Worm (Caenorhabditis elegans) whole organism, young adult: ENCODE results near the gene srg-3.

Source experiments
- B0019.2 ChIP-seq: fragments of 200-800 bp; sonication (Bioruptor generic); conservative IDR thresholded peaks from 2 replicates; pipeline ENCODE4 v1.3.6; 2022; ENCODE audit warnings: missing genetic modification reagents, missing genetic modification characterization, missing compliant biosample characterization
- C06A6.2 ChIP-seq: fragments of 200-800 bp; sonication (Bioruptor generic); conservative IDR thresholded peaks from 2 replicates; pipeline ENCODE4 v1.3.6; 2022; ENCODE audit warnings: missing genetic modification characterization, missing compliant biosample characterization
- F10E7.11 ChIP-seq: sonication (generic microtip); optimal IDR thresholded peaks from 2 replicates; lab custom pipeline; 2017; ENCODE audit warnings: mild to moderate bottlenecking, missing genetic modification characterization, moderate library complexity, missing compliant biosample characterization
- F22D6.2 ChIP-seq: sonication (generic microtip); optimal IDR thresholded peaks from 2 replicates; lab custom pipeline; 2016; ENCODE audit warnings: mild to moderate bottlenecking, missing genetic modification characterization, missing compliant biosample characterization
- F23B12.7 ChIP-seq: sonication (generic microtip); optimal IDR thresholded peaks from 2 replicates; lab custom pipeline; 2017; ENCODE audit warnings: missing genetic modification characterization, mild to moderate bottlenecking, missing compliant biosample characterization, antibody characterized with exemption, moderate library complexity; ENCODE audit not compliant: insufficient read depth
- F37B4.10 ChIP-seq: fragments of 200-800 bp; sonication (Bioruptor generic); IDR thresholded peaks from 2 replicates; pipeline ENCODE4 v1.3.6; 2022; ENCODE audit warnings: missing genetic modification characterization, missing compliant biosample characterization
- F55B11.4 ChIP-seq: sonication (generic microtip); optimal IDR thresholded peaks from 2 replicates; lab custom pipeline; 2016; ENCODE audit warnings: missing compliant biosample characterization, missing genetic modification characterization, borderline replicate concordance; ENCODE audit not compliant: insufficient read depth
- F57C9.4 ChIP-seq: sonication (generic microtip); optimal IDR thresholded peaks from 2 replicates; lab custom pipeline; 2017; ENCODE audit warnings: mild to moderate bottlenecking, missing genetic modification characterization, missing compliant biosample characterization
- K11D2.4 ChIP-seq: fragments of 200-800 bp; sonication (Bioruptor generic); IDR thresholded peaks from 2 replicates; pipeline ENCODE4 v1.3.6; 2022; ENCODE audit warnings: missing genetic modification reagents, missing genetic modification characterization, missing compliant biosample characterization
- ZK185.1 ChIP-seq: sonication (generic microtip); optimal IDR thresholded peaks from 2 replicates; lab custom pipeline; 2016; ENCODE audit warnings: mild to moderate bottlenecking, missing genetic modification characterization, missing compliant biosample characterization; ENCODE audit not compliant: poor library complexity, severe bottlenecking
- aptf-2 ChIP-seq: fragments of 200-800 bp; sonication (Bioruptor generic); conservative IDR thresholded peaks from 2 replicates; pipeline ENCODE4 v1.3.6; 2022; ENCODE audit warnings: missing genetic modification reagents, missing genetic modification characterization, missing compliant biosample characterization
- atf-7 ChIP-seq: sonication (generic microtip); optimal IDR thresholded peaks from 2 replicates; lab custom pipeline; 2017; ENCODE audit warnings: mild to moderate bottlenecking, missing genetic modification characterization, missing compliant biosample characterization
- bed-1 ChIP-seq: fragments of 200-800 bp; sonication (Bioruptor generic); IDR thresholded peaks from 2 replicates; pipeline ENCODE4 v1.3.6; 2022; ENCODE audit warnings: missing genetic modification reagents, missing genetic modification characterization, missing compliant biosample characterization
- cebp-1 ChIP-seq, 2 experiments: fragments of 200-800 bp in 1 of 2; sonication (Bioruptor generic) in 1 of 2; sonication (generic microtip) in 1 of 2; IDR thresholded peaks in 1 of 2; optimal IDR thresholded peaks in 1 of 2; 2 replicates each; pipeline versions ENCODE4 v1.3.6 to Lab custom; 2017 to 2022; ENCODE audit warnings: missing compliant biosample characterization in 2 of 2, missing genetic modification characterization in 2 of 2, mild to moderate bottlenecking in 1 of 2, missing genetic modification reagents in 1 of 2, moderate library complexity in 1 of 2
- ceh-91 ChIP-seq: fragments of 200-800 bp; sonication (Bioruptor generic); IDR thresholded peaks from 2 replicates; pipeline ENCODE4 v1.3.6; 2022; ENCODE audit warnings: missing genetic modification reagents, missing genetic modification characterization, missing compliant biosample characterization
- dox-1 ChIP-seq: fragments of 200-800 bp; sonication (Bioruptor generic); IDR thresholded peaks from 2 replicates; pipeline ENCODE4 v1.3.6; 2022; ENCODE audit warnings: missing genetic modification reagents, missing genetic modification characterization, missing compliant biosample characterization
- dpl-1 ChIP-seq: fragments of 150-350 bp; optimal IDR thresholded peaks from 2 replicates; lab custom pipeline; 2014; ENCODE audit warnings: missing biosample characterization, missing genetic modification reagents, missing genetic modification characterization
- ets-4 ChIP-seq: fragments of 200-800 bp; sonication (Bioruptor generic); optimal IDR thresholded peaks from 2 replicates; lab custom pipeline; 2018; ENCODE audit warnings: mild to moderate bottlenecking, missing genetic modification characterization, missing compliant biosample characterization
- gei-17 ChIP-seq: fragments of 200-800 bp; sonication (Bioruptor generic); optimal IDR thresholded peaks from 2 replicates; lab custom pipeline; 2018; ENCODE audit warnings: mild to moderate bottlenecking, missing genetic modification characterization, missing compliant biosample characterization
- hlh-26 ChIP-seq: fragments of 200-800 bp; sonication (Bioruptor generic); conservative IDR thresholded peaks from 2 replicates; pipeline ENCODE4 v1.3.6; 2022; ENCODE audit warnings: missing genetic modification reagents, missing genetic modification characterization, missing compliant biosample characterization
- hmg-1.2 ChIP-seq: fragments of 200-800 bp; sonication (Bioruptor generic); IDR thresholded peaks from 2 replicates; pipeline ENCODE4 v1.3.6; 2022; ENCODE audit warnings: missing genetic modification reagents, missing genetic modification characterization, missing compliant biosample characterization
- hmg-20 ChIP-seq: fragments of 200-800 bp; sonication (Bioruptor generic); IDR thresholded peaks from 2 replicates; pipeline ENCODE4 v1.3.6; 2022; ENCODE audit warnings: missing genetic modification reagents, missing genetic modification characterization, missing compliant biosample characterization
- lin-26 ChIP-seq: fragments of 200-800 bp; sonication (Bioruptor generic); IDR thresholded peaks from 2 replicates; pipeline ENCODE4 v1.3.6; 2022; ENCODE audit warnings: missing genetic modification reagents, missing genetic modification characterization, missing compliant biosample characterization
- lin-35 ChIP-seq, 3 experiments: fragments of 150-350 bp in 2 of 3; sonication (generic microtip) in 1 of 3; optimal IDR thresholded peaks; 2 replicates each; lab custom pipeline; 2014 to 2018; ENCODE audit warnings: missing biosample characterization in 3 of 3, missing genetic modification characterization in 3 of 3, missing genetic modification reagents in 3 of 3
- lin-54 ChIP-seq: fragments of 200-800 bp; sonication (Bioruptor generic); optimal IDR thresholded peaks from 2 replicates; lab custom pipeline; 2018; ENCODE audit warnings: mild to moderate bottlenecking, missing genetic modification characterization, missing compliant biosample characterization
- madf-3 ChIP-seq: fragments of 200-800 bp; sonication (Bioruptor generic); IDR thresholded peaks from 2 replicates; pipeline ENCODE4 v1.3.6; 2022; ENCODE audit warnings: missing genetic modification reagents, missing genetic modification characterization, missing compliant biosample characterization
- mel-28 ChIP-seq: sonication (generic microtip); optimal IDR thresholded peaks from 2 replicates; lab custom pipeline; 2016; ENCODE audit warnings: borderline replicate concordance, mild to moderate bottlenecking, missing genetic modification characterization, missing compliant biosample characterization
- mes-4 ChIP-seq: sonication (generic microtip); optimal IDR thresholded peaks from 2 replicates; lab custom pipeline; 2016; ENCODE audit warnings: missing genotype, missing genetic modification characterization, missing compliant biosample characterization
- nfya-2 ChIP-seq: fragments of 200-800 bp; sonication (Bioruptor generic); IDR thresholded peaks from 2 replicates; pipeline ENCODE4 v1.3.6; 2022; ENCODE audit warnings: missing genetic modification reagents, missing genetic modification characterization, missing compliant biosample characterization
- nhr-27 ChIP-seq: fragments of 200-800 bp; sonication (Bioruptor generic); optimal IDR thresholded peaks from 2 replicates; lab custom pipeline; 2018; ENCODE audit warnings: mild to moderate bottlenecking, missing genetic modification characterization, moderate library complexity, missing compliant biosample characterization
- rcor-1 ChIP-seq: fragments of 200-800 bp; sonication (Bioruptor generic); IDR thresholded peaks from 2 replicates; pipeline ENCODE4 v1.3.6; 2022; ENCODE audit warnings: missing genetic modification reagents, missing genetic modification characterization, missing compliant biosample characterization
- rec-8 ChIP-seq, 2 experiments: sonication (generic microtip); optimal IDR thresholded peaks; 2 replicates each; lab custom pipeline; 2016; ENCODE audit warnings: mild to moderate bottlenecking in 2 of 2, missing genetic modification characterization in 2 of 2, missing genetic modification reagents in 2 of 2, missing genotype in 2 of 2, missing biosample characterization in 1 of 2, missing compliant biosample characterization in 1 of 2, moderate library complexity in 1 of 2
- snpc-1.3 ChIP-seq: sonication (generic microtip); optimal IDR thresholded peaks from 2 replicates; lab custom pipeline; 2017; ENCODE audit warnings: missing genetic modification characterization, mild to moderate bottlenecking, missing compliant biosample characterization, antibody characterized with exemption, moderate library complexity, missing genotype, missing genetic modification reagents; ENCODE audit not compliant: insufficient read depth
- somi-1 ChIP-seq: fragments of 200-800 bp; sonication (Bioruptor generic); optimal IDR thresholded peaks from 2 replicates; lab custom pipeline; 2018; ENCODE audit warnings: mild to moderate bottlenecking, missing genetic modification characterization, missing compliant biosample characterization
- unc-130 ChIP-seq: sonication (generic microtip); optimal IDR thresholded peaks from 2 replicates; lab custom pipeline; 2016; ENCODE audit warnings: missing genetic modification reagents, missing genetic modification characterization, missing compliant biosample characterization
- ztf-28 ChIP-seq: fragments of 200-800 bp; sonication (Bioruptor generic); IDR thresholded peaks from 2 replicates; pipeline ENCODE4 v1.3.6; 2022; ENCODE audit warnings: missing genetic modification reagents, missing genetic modification characterization, missing compliant biosample characterization
- ztf-6 ChIP-seq: fragments of 200-800 bp; sonication (Bioruptor generic); IDR thresholded peaks from 2 replicates; pipeline ENCODE4 v1.3.6; 2022; ENCODE audit warnings: missing genetic modification reagents, missing genetic modification characterization, missing compliant biosample characterization

Gene srg-3

DNA sequence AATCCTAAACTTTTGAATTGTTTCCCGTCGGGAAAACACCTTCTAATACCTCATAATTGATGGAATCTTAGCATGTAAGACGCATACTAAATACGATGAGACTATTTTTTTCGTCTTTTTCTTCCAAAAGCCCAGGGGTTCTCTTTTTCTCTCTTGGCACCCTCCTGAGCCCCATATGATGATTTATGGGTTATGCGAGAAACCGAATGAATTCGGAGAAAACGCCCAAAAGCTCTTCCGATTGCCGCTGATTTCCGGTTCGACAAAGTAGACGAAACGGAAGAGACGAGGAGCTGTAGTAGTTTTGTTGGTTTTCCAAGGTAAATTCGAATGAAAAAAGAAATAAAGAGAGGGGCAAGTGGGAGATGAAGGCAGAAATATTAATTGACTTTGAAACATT lies 41.3 kb upstream of the srg-3 start (continued):
- TF ChIP-seq snpc-1.3 (tag; lab: Kevin White, UChicago) (no peak), somi-1 (GFP tag; lab: Kevin White, UChicago) (no peak), ZK185.1 (tag; lab: Kevin White, UChicago) (no peak)

- TF ChIP-seq B0019.2 (GFP tag; lab: Robert Waterston, UW): no peak
- no peak for TF ChIP-seq aptf-2 (GFP tag; lab: Robert Waterston, UW)
- TF ChIP-seq F23B12.7 (tag; lab: Kevin White, UChicago): no peak
- TF ChIP-seq madf-3 (GFP tag; lab: Robert Waterston, UW): no peak
- TF ChIP-seq lin-35 (GFP tag; optimal IDR thresholded peaks at IDR 0.05; lab: Kevin White, UChicago): peak in 1 of 3 experiments; percentile 16
- TF ChIP-seq gei-17 (GFP tag; lab: Kevin White, UChicago): no peak
- no peak for TF ChIP-seq hmg-20 (GFP tag; lab: Robert Waterston, UW)
Observed at ce11 chrIII:6310352-6310751, 40.2 kb upstream of the srg-3 start.

- no peak for TF ChIP-seq atf-7 (tag; lab: Kevin White, UChicago)
Observed at ce11 chrIII:6309066-6309465, 38.9 kb upstream of the srg-3 start, which contains the start of gene gar-2. TSS of gene gar-2 (plus strand) at chrIII:6309366.

ce11 chrIII:6307832-6308231 lies 37.7 kb upstream of the srg-3 start:
- TF ChIP-seq rcor-1 (no peak), ztf-28 (no peak), rec-8 (tag; optimal IDR thresholded peaks at IDR 0.05; lab: Kevin White, UChicago) (no peak), F37B4.10 (GFP tag; lab: Robert Waterston, UW) (no peak)

ce11 chrIII:6303787-6304186 lies 33.6 kb upstream of the srg-3 start:
- no peak for TF ChIP-seq K11D2.4
- no peak for TF ChIP-seq nfya-2 (GFP tag; lab: Robert Waterston, UW)
- peak; percentile 2 for TF ChIP-seq dpl-1 (GFP tag; lab: Kevin White, UChicago)
- TF ChIP-seq unc-130 (GFP tag; lab: Kevin White, UChicago): no peak
- TF ChIP-seq nhr-27 (tag; lab: Kevin White, UChicago): no peak
- TF ChIP-seq lin-54: peak; percentile 16

ce11 chrIII:6303114-6303647 lies 33.0 kb upstream of the srg-3 start, which contains the start of gene F47D12.9:
TSS of gene F47D12.9 (minus strand) at chrIII:6303380.
- no peak for TF ChIP-seq B0019.2 (GFP tag; lab: Robert Waterston, UW)
- peak; percentile 62; the same call in 1 of the 2 replicates for TF ChIP-seq dox-1 (GFP tag; lab: Robert Waterston, UW)
- TF ChIP-seq unc-130 (GFP tag; lab: Kevin White, UChicago): no peak
- no peak for TF ChIP-seq cebp-1 (GFP tag; IDR thresholded peaks at IDR 0.05; lab: Robert Waterston, UW)
- TF ChIP-seq cebp-1 (tag; optimal IDR thresholded peaks at IDR 0.05; lab: Kevin White, UChicago): peak; percentile 74
- TF ChIP-seq ets-4: no peak
- no peak for TF ChIP-seq mes-4 (tag; lab: Kevin White, UChicago)
- no peak for TF ChIP-seq aptf-2 (GFP tag; lab: Robert Waterston, UW)
- TF ChIP-seq C06A6.2: 0 out of 2 replicates have a peak, but pooled peaks have one; percentile 26
- no peak for TF ChIP-seq ztf-6
- TF ChIP-seq hlh-26 (GFP tag; lab: Robert Waterston, UW): no peak
- TF ChIP-seq F22D6.2 (tag; lab: Kevin White, UChicago): peak; percentile 30
- TF ChIP-seq snpc-1.3 (tag; lab: Kevin White, UChicago): no peak
- TF ChIP-seq F57C9.4 (tag; lab: Kevin White, UChicago): no peak
- TF ChIP-seq ceh-91: no peak
- TF ChIP-seq bed-1 (GFP tag; lab: Robert Waterston, UW): no peak
- no peak for TF ChIP-seq F10E7.11 (tag; lab: Kevin White, UChicago)
- TF ChIP-seq F55B11.4: no peak
- TF ChIP-seq mel-28 (tag; lab: Kevin White, UChicago): no peak
- TF ChIP-seq hmg-1.2 (GFP tag; lab: Robert Waterston, UW): peak; percentile 89
- 0 out of 2 replicates have a peak, but pooled peaks have one; percentile 38 for TF ChIP-seq lin-26 (GFP tag; lab: Robert Waterston, UW)
- TF ChIP-seq hmg-20 (GFP tag; lab: Robert Waterston, UW): no peak
